Worm (Caenorhabditis elegans): ENCODE measurements around the gene F18H3.1.

F18H3.1 gene

ce11 chrX:13526219-13527218, 7.1 kb downstream of the F18H3.1 start (continued):
- TF ChIP-seq lin-40 (tag; optimal IDR thresholded peaks at IDR 0.05) = no peak
- no peak for TF ChIP-seq K12H6.12 (tag; optimal IDR thresholded peaks at IDR 0.05)
- TF ChIP-seq tbp1 (GFP tag; optimal IDR thresholded peaks at IDR 0.05) = no peak
- no peak for TF ChIP-seq ztf-25 (GFP tag; IDR thresholded peaks at IDR 0.05)
- no peak for TF ChIP-seq F10E7.11 (tag; optimal IDR thresholded peaks at IDR 0.05)
- no peak for TF ChIP-seq xnd-1 (tag; optimal IDR thresholded peaks at IDR 0.05)
- TF ChIP-seq F49E8.2 (tag; optimal IDR thresholded peaks at IDR 0.05; ENCODE audit: insufficient read depth) = no peak
- no peak for TF ChIP-seq ceh-58 (GFP tag; IDR thresholded peaks at IDR 0.05)
- TF ChIP-seq B0035.1 (tag; optimal IDR thresholded peaks at IDR 0.05) = no peak
- no peak for TF ChIP-seq nfya-2 (GFP tag; IDR thresholded peaks at IDR 0.05)
- no peak for TF ChIP-seq nhr-90 (tag; optimal IDR thresholded peaks at IDR 0.05)
- TF ChIP-seq lin-26 (GFP tag; IDR thresholded peaks at IDR 0.05) = no peak

DNA sequence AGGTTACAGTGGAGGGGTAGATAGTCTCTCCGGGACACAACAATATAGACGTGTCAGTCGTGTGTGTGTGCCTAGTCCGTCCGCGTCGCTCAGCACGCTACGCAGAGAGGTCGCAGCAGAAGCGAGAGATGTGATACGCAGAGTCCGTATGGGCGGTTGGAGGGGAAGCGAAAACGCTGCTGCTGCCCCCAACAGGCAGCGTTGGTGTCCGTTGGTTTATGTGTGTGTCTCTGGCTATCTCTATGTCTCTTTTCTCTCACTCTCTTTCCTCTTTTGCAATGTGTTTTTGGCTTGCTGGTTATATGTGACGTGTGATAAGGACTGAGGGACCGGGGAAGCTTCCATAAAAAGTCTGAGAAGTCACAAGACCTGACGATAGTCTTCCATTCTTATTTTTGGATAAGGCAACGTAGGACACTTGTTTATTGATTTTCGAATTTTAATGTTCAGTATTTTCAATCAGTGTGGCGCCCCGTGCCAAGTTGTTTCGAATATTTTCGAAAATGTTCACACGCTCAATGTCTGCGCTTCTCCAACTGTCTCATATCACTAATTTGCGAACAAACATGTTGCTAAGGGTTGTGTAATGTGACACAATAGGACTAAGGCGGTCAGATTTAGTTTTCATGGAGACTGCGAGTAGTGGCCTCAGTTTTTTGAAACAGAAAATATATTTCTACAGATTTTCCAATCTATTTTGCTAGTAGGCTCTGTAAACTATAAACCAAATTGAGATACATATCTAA, 8.1 kb downstream of the F18H3.1 start, which contains the start of gene pab-2:
TSS of gene pab-2 (minus strand) at position 69 of the 746 bp plus-strand sequence.
- peak; percentile 53 for TF ChIP-seq attf-5 (GFP tag; optimal IDR thresholded peaks at IDR 0.05)
- TF ChIP-seq ets-4 (GFP tag; optimal IDR thresholded peaks at IDR 0.05) = peak; percentile 46
- peak; percentile 63; the same call in 1 of the 2 replicates for TF ChIP-seq K11D2.4 (GFP tag; IDR thresholded peaks at IDR 0.05)
- peak; percentile 11 for TF ChIP-seq tlf-1 (GFP tag; optimal IDR thresholded peaks at IDR 0.05)
- peak; percentile 29 for TF ChIP-seq lin-54 (GFP tag; optimal IDR thresholded peaks at IDR 0.05)
- peak; percentile 74 for TF ChIP-seq dox-1 (GFP tag; IDR thresholded peaks at IDR 0.05)
- no peak for TF ChIP-seq T26A5.8 (tag; optimal IDR thresholded peaks at IDR 0.05)
- TF ChIP-seq Y53F4B.3 (GFP tag; IDR thresholded peaks at IDR 0.05) = no peak
- TF ChIP-seq die-1 (tag; optimal IDR thresholded peaks at IDR 0.05) = peak; percentile 9
- no peak for TF ChIP-seq ekl-4 (GFP tag; IDR thresholded peaks at IDR 0.05)
- no peak for TF ChIP-seq hsf-1 (GFP tag; IDR thresholded peaks at IDR 0.05)
- no peak for TF ChIP-seq bed-1 (GFP tag; IDR thresholded peaks at IDR 0.05)
- TF ChIP-seq ceh-100 (GFP tag; IDR thresholded peaks at IDR 0.05) = no peak
- peak; percentile 76 for TF ChIP-seq atf-7 (tag; optimal IDR thresholded peaks at IDR 0.05)
- TF ChIP-seq attf-6 (GFP tag; IDR thresholded peaks at IDR 0.05) = no peak
- TF ChIP-seq rcor-1 (GFP tag; IDR thresholded peaks at IDR 0.05) = 0 out of 2 replicates have a peak, but pooled peaks have one; percentile 27
- peak; percentile 97 for TF ChIP-seq nhr-80 (tag; optimal IDR thresholded peaks at IDR 0.05)
- no peak for TF ChIP-seq rpc-1 (optimal IDR thresholded peaks at IDR 0.05)
- no peak for TF ChIP-seq rpc-1 (tag; optimal IDR thresholded peaks at IDR 0.05)
- no peak for TF ChIP-seq nhr-179 (tag; optimal IDR thresholded peaks at IDR 0.05)
- no peak for TF ChIP-seq B0019.2 (GFP tag; conservative IDR thresholded peaks at IDR 0.05)
- peak; percentile 53 for TF ChIP-seq madf-10 (tag; optimal IDR thresholded peaks at IDR 0.05)
- TF ChIP-seq Y56A3A.18 (GFP tag; IDR thresholded peaks at IDR 0.05) = 0 out of 2 replicates have a peak, but pooled peaks have one; percentile 49
- TF ChIP-seq mcd-1 (GFP tag; IDR thresholded peaks at IDR 0.05) = peak; percentile 65
- TF ChIP-seq dpff-1 (tag; optimal IDR thresholded peaks at IDR 0.05) = no peak
- TF ChIP-seq F37B4.10 (GFP tag; IDR thresholded peaks at IDR 0.05) = 0 out of 2 replicates have a peak, but pooled peaks have one; percentile 43
- TF ChIP-seq aptf-2 (GFP tag; conservative IDR thresholded peaks at IDR 0.05) = no peak
- TF ChIP-seq ceh-40 (GFP tag; IDR thresholded peaks at IDR 0.05) = no peak
- TF ChIP-seq somi-1 (GFP tag; optimal IDR thresholded peaks at IDR 0.05) = peak; percentile 28
- peak; percentile 59; the same call in 1 of the 2 replicates for TF ChIP-seq cebp-1 (GFP tag; IDR thresholded peaks at IDR 0.05)
- peak; percentile 73 for TF ChIP-seq cebp-1 (tag; optimal IDR thresholded peaks at IDR 0.05)
- TF ChIP-seq unc-62 (GFP tag; optimal IDR thresholded peaks at IDR 0.05) = no peak
- peak; percentile 40 for TF ChIP-seq gei-17 (GFP tag; optimal IDR thresholded peaks at IDR 0.05)
- no peak for TF ChIP-seq lsl-1 (GFP tag; optimal IDR thresholded peaks at IDR 0.05)
